Fruit fly (Drosophila melanogaster) whole organism, embryonic: Measurements from ENCODE around the gene Chd1.
A peak's percentile ranks its signal among the peaks of the same experiment; 100 is the strongest.

Experiments used
- Atf6 ChIP-seq: fragments of 200-800 bp; sonication (Bioruptor generic); IDR thresholded peaks from 2 replicates; pipeline ENCODE4 v1.3.6; 2022; ENCODE audit warnings: missing biosample characterization, missing genetic modification characterization
- Blimp-1 ChIP-seq: fragments of 200-800 bp; sonication (Bioruptor generic); optimal IDR thresholded peaks from 3 replicates; lab custom pipeline; 2018; ENCODE audit warnings: missing biosample characterization, missing genetic modification characterization, mild to moderate bottlenecking, moderate library complexity, missing genetic modification reagents
- CG11093 ChIP-seq: fragments of 200-800 bp; sonication (Bioruptor generic); IDR thresholded peaks from 3 replicates; pipeline ENCODE4 v1.3.6; 2022; ENCODE audit warnings: missing biosample characterization, missing genetic modification characterization
- CG12391 ChIP-seq: fragments of 200-800 bp; sonication (Bioruptor generic); optimal IDR thresholded peaks from 3 replicates; lab custom pipeline; 2018; ENCODE audit warnings: missing biosample characterization, mild to moderate bottlenecking, missing genetic modification characterization, moderate library complexity
- CG12659 ChIP-seq: fragments of 200-800 bp; sonication (Bioruptor generic); optimal IDR thresholded peaks from 3 replicates; lab custom pipeline; 2017; ENCODE audit warnings: mild to moderate bottlenecking, missing biosample characterization, missing genetic modification reagents, missing genetic modification characterization
- CG1529 ChIP-seq: fragments of 200-800 bp; sonication (Bioruptor generic); optimal IDR thresholded peaks from 3 replicates; lab custom pipeline; 2018; ENCODE audit warnings: missing biosample characterization, missing genetic modification characterization
- CG16813 ChIP-seq: fragments of 200-800 bp; sonication (Bioruptor generic); IDR thresholded peaks from 3 replicates; pipeline ENCODE4 v1.3.6; 2022; ENCODE audit warnings: missing biosample characterization, missing genetic modification characterization; ENCODE audit not compliant: partially characterized antibody
- CG17359 ChIP-seq: fragments of 200-800 bp; sonication (Bioruptor generic); optimal IDR thresholded peaks from 3 replicates; lab custom pipeline; 2018; ENCODE audit warnings: missing biosample characterization, mild to moderate bottlenecking, missing genetic modification characterization, moderate library complexity
- CG31365 ChIP-seq: fragments of 200-800 bp; sonication (Bioruptor generic); optimal IDR thresholded peaks from 2 replicates; lab custom pipeline; 2018; ENCODE audit warnings: missing biosample characterization, mild to moderate bottlenecking, missing genetic modification characterization
- CG3847 ChIP-seq: fragments of 200-800 bp; sonication (Bioruptor generic); IDR thresholded peaks from 2 replicates; pipeline ENCODE4 v1.3.6; 2022; ENCODE audit warnings: missing biosample characterization, missing genetic modification characterization
- CG3995 ChIP-seq: fragments of 200-800 bp; sonication (Bioruptor generic); optimal IDR thresholded peaks from 3 replicates; lab custom pipeline; 2016; ENCODE audit warnings: missing biosample characterization, missing genetic modification characterization
- CG4360 ChIP-seq: fragments of 200-800 bp; sonication (Bioruptor generic); IDR thresholded peaks from 2 replicates; pipeline ENCODE4 v1.3.6; 2022; ENCODE audit warnings: missing biosample characterization, missing genetic modification characterization
- CG6254 ChIP-seq: fragments of 200-800 bp; sonication (Bioruptor generic); optimal IDR thresholded peaks from 3 replicates; lab custom pipeline; 2017; ENCODE audit warnings: mild to moderate bottlenecking, missing biosample characterization, missing genetic modification reagents, missing genetic modification characterization
- Dll ChIP-seq: fragments of 200-800 bp; sonication (Bioruptor generic); IDR thresholded peaks from 4 replicates; pipeline ENCODE4 v1.3.6; 2022; ENCODE audit warnings: missing biosample characterization, missing genetic modification characterization; ENCODE audit not compliant: partially characterized antibody
- Doc3 ChIP-seq: fragments of 200-800 bp; sonication (Bioruptor generic); IDR thresholded peaks from 3 replicates; pipeline ENCODE4 v1.3.6; 2022; ENCODE audit warnings: missing biosample characterization, missing genetic modification characterization; ENCODE audit not compliant: partially characterized antibody
- Gsc ChIP-seq: fragments of 200-800 bp; sonication (Bioruptor generic); IDR thresholded peaks from 2 replicates; pipeline ENCODE4 v1.3.6; 2022; ENCODE audit warnings: missing biosample characterization, missing genetic modification characterization
- HLH3B ChIP-seq: fragments of 200-800 bp; sonication (Bioruptor generic); IDR thresholded peaks from 2 replicates; pipeline ENCODE4 v1.3.6; 2022; ENCODE audit warnings: missing biosample characterization, missing genetic modification characterization
- HLH4C ChIP-seq: fragments of 200-800 bp; sonication (Bioruptor generic); IDR thresholded peaks from 3 replicates; pipeline ENCODE4 v1.3.6; 2022; ENCODE audit warnings: missing biosample characterization, missing genetic modification characterization; ENCODE audit not compliant: partially characterized antibody
- HLHmδ ChIP-seq: fragments of 200-800 bp; sonication (Bioruptor generic); optimal IDR thresholded peaks from 2 replicates; lab custom pipeline; 2018; ENCODE audit warnings: missing biosample characterization, mild to moderate bottlenecking, missing genetic modification characterization, moderate library complexity
- Hr78 ChIP-seq, 2 experiments: fragments of 200-800 bp in 1 of 2; fragments of >200 bp in 1 of 2; sonication (Bioruptor generic) in 1 of 2; optimal IDR thresholded peaks; 2 replicates each; lab custom pipeline; 2017 to 2019; ENCODE audit warnings: missing biosample characterization in 2 of 2, missing genetic modification characterization in 2 of 2, mild to moderate bottlenecking in 1 of 2, moderate library complexity in 1 of 2
- MBD-R2 ChIP-seq: fragments of 200-800 bp; sonication (Bioruptor generic); IDR thresholded peaks from 2 replicates; pipeline ENCODE4 v1.3.6; 2022; ENCODE audit warnings: missing biosample characterization, missing genetic modification characterization
- Med ChIP-seq: fragments of 200-800 bp; sonication (Bioruptor generic); peaks from one replicate; lab custom pipeline; 2016; ENCODE audit warnings: missing biosample characterization, missing genetic modification characterization, mild to moderate bottlenecking, inconsistent platforms, moderate library complexity
- Oaz ChIP-seq: fragments of 200-800 bp; sonication (Bioruptor generic); IDR thresholded peaks from 2 replicates; pipeline ENCODE4 v1.3.6; 2022; ENCODE audit warnings: missing biosample characterization, missing genetic modification characterization
- ase ChIP-seq: fragments of 200-800 bp; sonication (Bioruptor generic); IDR thresholded peaks from 3 replicates; pipeline ENCODE4 v1.3.6; 2022; ENCODE audit warnings: missing biosample characterization, missing genetic modification characterization
- crp ChIP-seq, 2 experiments: fragments of 200-800 bp; sonication (Bioruptor generic); optimal IDR thresholded peaks; 2 replicates in 1 of 2; 3 replicates in 1 of 2; lab custom pipeline; 2017; ENCODE audit warnings: missing biosample characterization in 2 of 2, missing genetic modification characterization in 2 of 2, mild to moderate bottlenecking in 1 of 2, moderate library complexity in 1 of 2
- da ChIP-seq: fragments of 200-800 bp; sonication (Bioruptor generic); optimal IDR thresholded peaks from 2 replicates; lab custom pipeline; 2016; ENCODE audit warnings: missing biosample characterization, missing genetic modification characterization
- dm ChIP-seq: fragments of 200-800 bp; sonication (Bioruptor generic); optimal IDR thresholded peaks from 3 replicates; lab custom pipeline; 2016; ENCODE audit warnings: missing biosample characterization, missing genetic modification characterization
- dysf ChIP-seq: fragments of 200-800 bp; sonication (Bioruptor generic); IDR thresholded peaks from 3 replicates; pipeline ENCODE4 v1.3.6; 2022; ENCODE audit warnings: missing biosample characterization, missing genetic modification characterization
- esg ChIP-seq: fragments of 200-800 bp; sonication (Bioruptor generic); conservative IDR thresholded peaks from 2 replicates; pipeline ENCODE4 v1.3.6; 2022; ENCODE audit warnings: missing biosample characterization, missing genetic modification characterization
- fd64A ChIP-seq: fragments of 200-800 bp; sonication (Bioruptor generic); optimal IDR thresholded peaks from 3 replicates; lab custom pipeline; 2018; ENCODE audit warnings: missing biosample characterization, mild to moderate bottlenecking, missing genetic modification characterization
- grn ChIP-seq: fragments of 200-800 bp; sonication (Bioruptor generic); optimal IDR thresholded peaks from 3 replicates; lab custom pipeline; 2017; ENCODE audit warnings: missing biosample characterization, missing genetic modification characterization
- lab ChIP-seq: fragments of 200-800 bp; sonication (Bioruptor generic); optimal IDR thresholded peaks from 3 replicates; lab custom pipeline; 2017; ENCODE audit warnings: missing biosample characterization, missing genetic modification characterization, mild to moderate bottlenecking, moderate library complexity, missing genetic modification reagents
- lmd ChIP-seq: fragments of 200-800 bp; sonication (Bioruptor generic); IDR thresholded peaks from 2 replicates; pipeline ENCODE4 v1.3.6; 2022; ENCODE audit warnings: missing biosample characterization, missing genetic modification characterization
- luna ChIP-seq: fragments of 200-800 bp; sonication (Bioruptor generic); optimal IDR thresholded peaks from 2 replicates; lab custom pipeline; 2016; ENCODE audit warnings: missing biosample characterization, missing genetic modification characterization
- nmo ChIP-seq: fragments of 200-800 bp; sonication (Bioruptor generic); optimal IDR thresholded peaks from 2 replicates; lab custom pipeline; 2018; ENCODE audit warnings: missing biosample characterization, mild to moderate bottlenecking, missing genetic modification characterization, moderate library complexity
- pfk ChIP-seq: fragments of 200-800 bp; sonication (Bioruptor generic); optimal IDR thresholded peaks from 2 replicates; lab custom pipeline; 2018; ENCODE audit warnings: missing biosample characterization, mild to moderate bottlenecking, missing genetic modification characterization, moderate library complexity
- row ChIP-seq: fragments of 200-800 bp; sonication (Bioruptor generic); IDR thresholded peaks from 3 replicates; pipeline ENCODE4 v1.3.6; 2022; ENCODE audit warnings: missing biosample characterization, missing genetic modification characterization
- scrt ChIP-seq: fragments of 200-800 bp; sonication (Bioruptor generic); optimal IDR thresholded peaks from 2 replicates; lab custom pipeline; 2018; ENCODE audit warnings: missing biosample characterization, mild to moderate bottlenecking, missing genetic modification characterization, moderate library complexity
- sens ChIP-seq: fragments of 200-800 bp; sonication (Bioruptor generic); peaks from one replicate; lab custom pipeline; 2016; ENCODE audit warnings: missing biosample characterization, missing genetic modification characterization
- sr ChIP-seq: fragments of 200-800 bp; sonication (Bioruptor generic); IDR thresholded peaks from 3 replicates; pipeline ENCODE4 v1.3.6; 2022; ENCODE audit warnings: missing biosample characterization, missing genetic modification characterization
- stwl ChIP-seq: fragments of 200-800 bp; sonication (Bioruptor generic); optimal IDR thresholded peaks from 3 replicates; lab custom pipeline; 2018; ENCODE audit warnings: missing biosample characterization, mild to moderate bottlenecking, missing genetic modification characterization, moderate library complexity
- trem ChIP-seq: fragments of 200-800 bp; optimal IDR thresholded peaks from 3 replicates; lab custom pipeline; 2019; ENCODE audit warnings: missing biosample characterization, mild to moderate bottlenecking, missing genetic modification characterization, moderate library complexity
- twi ChIP-seq: fragments of 200-800 bp; optimal IDR thresholded peaks from 2 replicates; lab custom pipeline; 2019; ENCODE audit warnings: missing biosample characterization, mild to moderate bottlenecking, missing genetic modification characterization, moderate library complexity
- usp ChIP-seq: fragments of >200 bp; optimal IDR thresholded peaks from 2 replicates; lab custom pipeline; 2017; ENCODE audit warnings: missing biosample characterization, missing genetic modification characterization
- wdn ChIP-seq: fragments of 200-800 bp; sonication (Bioruptor generic); IDR thresholded peaks from 2 replicates; pipeline ENCODE4 v1.3.6; 2022; ENCODE audit warnings: missing biosample characterization, missing genetic modification characterization
- zen2 ChIP-seq: fragments of 200-800 bp; sonication (Bioruptor generic); IDR thresholded peaks from 3 replicates; pipeline ENCODE4 v1.3.6; 2022; ENCODE audit warnings: missing biosample characterization, missing genetic modification characterization; ENCODE audit not compliant: partially characterized antibody

The Chd1 gene

dm6 chr2L:3022986-3023385 lies 35.5 kb upstream of the Chd1 start, which contains the start of the genes alpha4GT1 and Prp40 (continued):
- TF ChIP-seq row (GFP tag; lab: Robert Waterston, UW), result peak; percentile 38; the same call in 2 of the 3 replicates
- TF ChIP-seq lab (GFP tag; lab: Kevin White, UChicago), result no peak
- no peak for TF ChIP-seq scrt (GFP tag; lab: Kevin White, UChicago)
- peak; percentile 39 for TF ChIP-seq CG3995 (GFP tag; lab: Kevin White, UChicago)
- no peak for TF ChIP-seq CG11093 (GFP tag; lab: Robert Waterston, UW)
- peak; percentile 90 for TF ChIP-seq zen2 (GFP tag; lab: Robert Waterston, UW)
- TF ChIP-seq CG4360 (GFP tag; lab: Robert Waterston, UW), result peak; percentile 77; the same call in 1 of the 2 replicates
- no peak for TF ChIP-seq Blimp-1 (GFP tag; lab: Kevin White, UChicago)
- TF ChIP-seq trem (tag; lab: Kevin White, UChicago), result peak; percentile 99
- peak; percentile 81 for TF ChIP-seq CG16813 (GFP tag; lab: Robert Waterston, UW)
- TF ChIP-seq sens (GFP tag; lab: Kevin White, UChicago), result no peak
- no peak for TF ChIP-seq Hr78 (GFP tag; optimal IDR thresholded peaks at IDR 0.05; lab: Kevin White, UChicago)
- TF ChIP-seq MBD-R2 (GFP tag; lab: Robert Waterston, UW), result peak; percentile 98
- peak; percentile 79 for TF ChIP-seq Dll (GFP tag; lab: Robert Waterston, UW)
- TF ChIP-seq dm (GFP tag; lab: Kevin White, UChicago), result peak; percentile 61
- no peak for TF ChIP-seq grn (GFP tag; lab: Kevin White, UChicago)
- TF ChIP-seq Doc3, result peak; percentile 64; the same call in 2 of the 3 replicates
- TF ChIP-seq crp (GFP tag; optimal IDR thresholded peaks at IDR 0.05; lab: Kevin White, UChicago), result peak in 1 of 2 experiments; percentile 19
- peak; percentile 39 for TF ChIP-seq pfk (GFP tag; lab: Kevin White, UChicago)
- TF ChIP-seq HLH4C (GFP tag; lab: Robert Waterston, UW), result peak; percentile 94
- TF ChIP-seq usp (GFP tag; lab: Kevin White, UChicago), result no peak
- no peak for TF ChIP-seq CG17359 (tag; lab: Kevin White, UChicago)
- TF ChIP-seq, all 482 proteins: peak for 68

DNA sequence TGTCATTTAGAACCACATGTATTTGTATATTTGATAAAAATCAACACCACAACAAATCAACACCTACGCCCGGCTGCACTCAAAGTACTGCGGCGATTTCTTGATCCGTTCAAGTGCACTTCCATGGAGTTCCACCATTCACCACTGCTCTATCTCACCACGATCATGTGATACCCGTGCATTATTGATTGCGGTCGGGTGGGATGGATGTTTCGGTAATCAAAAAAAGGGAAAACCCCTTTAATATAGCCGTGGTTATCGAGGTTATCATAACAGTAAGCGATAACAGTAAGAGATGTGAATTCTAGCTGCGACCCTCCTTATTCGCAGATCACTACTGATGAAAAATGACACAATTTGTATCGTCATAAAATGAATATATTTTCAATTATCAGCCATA lies 30.7 kb upstream of the Chd1 start, which contains the start of the genes CG17224 and CG17264:
TSS of gene CG17224 (minus strand) at position 97 of the 400 bp plus-strand sequence.
TSS of gene CG17264 (plus strand) at position 297 of the 400 bp plus-strand sequence.
- TF ChIP-seq stwl (tag; lab: Kevin White, UChicago), result peak; percentile 37
- no peak for TF ChIP-seq twi (tag; lab: Kevin White, UChicago)
- TF ChIP-seq trem (tag; lab: Kevin White, UChicago), result peak; percentile 20
- TF ChIP-seq Med (GFP tag; lab: Kevin White, UChicago), result peak; percentile 3
- no peak for TF ChIP-seq CG3847 (GFP tag; lab: Robert Waterston, UW)
- peak; percentile 52 for TF ChIP-seq HLHmδ (GFP tag; lab: Kevin White, UChicago)
- peak; percentile 86 for TF ChIP-seq pfk (GFP tag; lab: Kevin White, UChicago)
- TF ChIP-seq sens (GFP tag; lab: Kevin White, UChicago), result peak; percentile 73
- TF ChIP-seq sr, result peak; percentile 45; the same call in 1 of the 3 replicates
- no peak for TF ChIP-seq da (GFP tag; lab: Kevin White, UChicago)
- TF ChIP-seq, all 482 proteins: peak for 7

dm6 chr2L:3012780-3013179 lies 25.3 kb upstream of the Chd1 start:
- TF ChIP-seq fd64A (GFP tag; lab: Kevin White, UChicago), result no peak
- TF ChIP-seq usp (GFP tag; lab: Kevin White, UChicago), result no peak
- peak; percentile 18 for TF ChIP-seq CG12391
- TF ChIP-seq CG31365 (tag; lab: Kevin White, UChicago), result no peak
- TF ChIP-seq HLH3B (GFP tag; lab: Robert Waterston, UW), result peak; percentile 50
- TF ChIP-seq luna (GFP tag; lab: Kevin White, UChicago), result no peak
- TF ChIP-seq lmd (GFP tag; lab: Robert Waterston, UW), result peak; percentile 44; the same call in 1 of the 2 replicates
- no peak for TF ChIP-seq wdn (GFP tag; lab: Robert Waterston, UW)
- no peak for TF ChIP-seq Atf6 (GFP tag; lab: Robert Waterston, UW)
- TF ChIP-seq dysf (GFP tag; lab: Robert Waterston, UW), result peak; percentile 59; the same call in 2 of the 3 replicates
- TF ChIP-seq Med (GFP tag; lab: Kevin White, UChicago), result peak; percentile 21
- peak; percentile 6 for TF ChIP-seq CG1529 (GFP tag; lab: Kevin White, UChicago)
- TF ChIP-seq ase (GFP tag; lab: Robert Waterston, UW), result no peak
- TF ChIP-seq esg (GFP tag; lab: Robert Waterston, UW), result peak; percentile 10; the same call in 1 of the 2 replicates
- TF ChIP-seq CG6254 (GFP tag; lab: Kevin White, UChicago), result no peak
- TF ChIP-seq Oaz (GFP tag; lab: Robert Waterston, UW), result no peak
- no peak for TF ChIP-seq Gsc (GFP tag; lab: Robert Waterston, UW)
- peak; percentile 33 for TF ChIP-seq nmo (GFP tag; lab: Kevin White, UChicago)
- no peak for TF ChIP-seq CG12659 (GFP tag; lab: Kevin White, UChicago)
